Worm (Caenorhabditis elegans) whole organism, L1 larva: ENCODE data around the gene C34B4.5.
A peak's percentile ranks its signal among the peaks of the same experiment; 100 is the strongest.

Source experiments
- C16A3.4 ChIP-seq: fragments of 150-350 bp; optimal IDR thresholded peaks from 2 replicates; lab custom pipeline; 2014; ENCODE audit warnings: missing biosample characterization, missing genetic modification characterization
- C34B4.2 ChIP-seq: sonication (generic microtip); optimal IDR thresholded peaks from 2 replicates; lab custom pipeline; 2017; ENCODE audit warnings: mild to moderate bottlenecking, missing genetic modification characterization, missing compliant biosample characterization
- Y116A8C.19 ChIP-seq: sonication (generic microtip); optimal IDR thresholded peaks from 2 replicates; lab custom pipeline; 2016; ENCODE audit warnings: missing compliant biosample characterization, missing genetic modification characterization, borderline replicate concordance
- alr-1 ChIP-seq: fragments of 200-800 bp; sonication (Bioruptor generic); optimal IDR thresholded peaks from 2 replicates; lab custom pipeline; 2018; ENCODE audit warnings: borderline replicate concordance, mild to moderate bottlenecking, missing genetic modification characterization, missing compliant biosample characterization
- ceh-8 ChIP-seq: fragments of 200-800 bp; sonication (Bioruptor generic); optimal IDR thresholded peaks from 2 replicates; lab custom pipeline; 2018; ENCODE audit warnings: mild to moderate bottlenecking, missing genetic modification characterization, moderate library complexity, missing compliant biosample characterization
- ceh-82 ChIP-seq, 3 experiments: fragments of 150-350 bp in 1 of 3; sonication (generic microtip) in 2 of 3; optimal IDR thresholded peaks; 2 replicates each; lab custom pipeline; 2014 to 2017; ENCODE audit warnings: missing biosample characterization in 3 of 3, missing genetic modification characterization in 3 of 3
- ces-1 ChIP-seq: fragments of 150-350 bp; optimal IDR thresholded peaks from 2 replicates; lab custom pipeline; 2014; ENCODE audit warnings: missing biosample characterization, missing genetic modification reagents, missing genetic modification characterization
- dpl-1 ChIP-seq, 3 experiments: fragments of 150-350 bp in 2 of 3; sonication (generic microtip) in 1 of 3; optimal IDR thresholded peaks; 2 replicates each; lab custom pipeline; 2014 to 2017; ENCODE audit warnings: missing biosample characterization in 3 of 3, missing genetic modification characterization in 3 of 3, missing genetic modification reagents in 3 of 3
- dsc-1 ChIP-seq: sonication (generic microtip); optimal IDR thresholded peaks from 2 replicates; lab custom pipeline; 2016; ENCODE audit warnings: mild to moderate bottlenecking, missing genetic modification characterization, missing compliant biosample characterization
- efl-1 ChIP-seq, 4 experiments: fragments of 150-350 bp; optimal IDR thresholded peaks in 3 of 4; peaks in 1 of 4; 1 replicate in 1 of 4; 2 replicates in 3 of 4; lab custom pipeline; 2014; ENCODE audit warnings: missing biosample characterization in 2 of 4, missing genetic modification characterization in 2 of 4, missing genetic modification reagents in 2 of 4
- egl-27 ChIP-seq, 2 experiments: fragments of 150-350 bp in 1 of 2; sonication (generic microtip); optimal IDR thresholded peaks; 3 replicates each; lab custom pipeline; 2017 to 2018; ENCODE audit warnings: missing biosample characterization in 2 of 2, missing genetic modification characterization in 2 of 2, missing genetic modification reagents in 2 of 2
- elt-2 ChIP-seq: sonication (generic microtip); optimal IDR thresholded peaks from 2 replicates; lab custom pipeline; 2016; ENCODE audit warnings: missing genetic modification characterization, mild to moderate bottlenecking, inconsistent platforms, missing compliant biosample characterization, missing genetic modification reagents
- elt-3 ChIP-seq, 6 experiments: fragments of 150-350 bp in 1 of 6; sonication (generic microtip); optimal IDR thresholded peaks; 2 replicates each; lab custom pipeline; 2017 to 2018; ENCODE audit warnings: missing biosample characterization in 6 of 6, missing genetic modification characterization in 6 of 6, inconsistent platforms in 1 of 6
- ets-5 ChIP-seq: fragments of 200-800 bp; sonication (Bioruptor generic); IDR thresholded peaks from 2 replicates; pipeline ENCODE4 v1.3.6; 2022; ENCODE audit warnings: missing genetic modification characterization, missing compliant biosample characterization
- fkh-8 ChIP-seq: sonication (generic microtip); optimal IDR thresholded peaks from 2 replicates; lab custom pipeline; 2016; ENCODE audit warnings: mild to moderate bottlenecking, missing genetic modification characterization, missing compliant biosample characterization
- grh-1 ChIP-seq: fragments of 200-800 bp; sonication (Bioruptor generic); IDR thresholded peaks from 2 replicates; pipeline ENCODE4 v1.3.6; 2022; ENCODE audit warnings: missing genetic modification reagents, missing genetic modification characterization, missing compliant biosample characterization
- hlh-17 ChIP-seq: fragments of 200-800 bp; sonication (Bioruptor generic); optimal IDR thresholded peaks from 2 replicates; lab custom pipeline; 2018; ENCODE audit warnings: missing genetic modification characterization, mild to moderate bottlenecking, missing compliant biosample characterization, moderate library complexity, borderline replicate concordance
- hlh-4 ChIP-seq: sonication (generic microtip); optimal IDR thresholded peaks from 2 replicates; lab custom pipeline; 2016; ENCODE audit warnings: mild to moderate bottlenecking, missing genetic modification characterization, missing compliant biosample characterization
- isw-1 ChIP-seq: fragments of 200-800 bp; sonication (Bioruptor generic); IDR thresholded peaks from 2 replicates; pipeline ENCODE4 v1.3.6; 2022; ENCODE audit warnings: missing genetic modification characterization, missing compliant biosample characterization
- jun-1 ChIP-seq: fragments of 150-350 bp; optimal IDR thresholded peaks from 2 replicates; lab custom pipeline; 2014; ENCODE audit warnings: missing biosample characterization, missing genetic modification reagents, missing genetic modification characterization
- lin-13 ChIP-seq: fragments of 150-350 bp; optimal IDR thresholded peaks from 2 replicates; lab custom pipeline; 2014; ENCODE audit warnings: missing biosample characterization, missing genetic modification reagents, missing genetic modification characterization
- lin-35 ChIP-seq, 2 experiments: fragments of 150-350 bp; optimal IDR thresholded peaks; 2 replicates each; lab custom pipeline; 2014; ENCODE audit warnings: missing biosample characterization in 2 of 2, missing genetic modification characterization in 2 of 2, missing genetic modification reagents in 2 of 2
- lin-39 ChIP-seq: fragments of 150-350 bp; optimal IDR thresholded peaks from 2 replicates; lab custom pipeline; 2014; ENCODE audit warnings: missing biosample characterization, missing genetic modification reagents, missing genetic modification characterization
- lsy-2 ChIP-seq, 2 experiments: fragments of 150-350 bp; optimal IDR thresholded peaks; 2 replicates each; lab custom pipeline; 2014; ENCODE audit warnings: missing biosample characterization in 2 of 2, missing genetic modification characterization in 2 of 2
- mef-2 ChIP-seq: fragments of 150-350 bp; optimal IDR thresholded peaks from 2 replicates; lab custom pipeline; 2014; ENCODE audit warnings: missing biosample characterization, missing genetic modification characterization
- mep-1 ChIP-seq: fragments of 150-350 bp; optimal IDR thresholded peaks from 2 replicates; lab custom pipeline; 2014; ENCODE audit warnings: missing biosample characterization, missing genetic modification characterization
- nhr-20 ChIP-seq: sonication (generic microtip); optimal IDR thresholded peaks from 2 replicates; lab custom pipeline; 2016; ENCODE audit warnings: mild to moderate bottlenecking, missing genetic modification characterization, missing compliant biosample characterization
- nhr-237 ChIP-seq: fragments of 150-350 bp; optimal IDR thresholded peaks from 2 replicates; lab custom pipeline; 2014; ENCODE audit warnings: missing biosample characterization, missing genetic modification characterization
- nhr-77 ChIP-seq: fragments of 150-350 bp; optimal IDR thresholded peaks from 2 replicates; lab custom pipeline; 2014; ENCODE audit warnings: missing biosample characterization, missing genetic modification characterization
- nhr-85 ChIP-seq: sonication (generic microtip); peaks from one replicate; lab custom pipeline; 2016; ENCODE audit warnings: missing genetic modification characterization, inconsistent platforms, missing compliant biosample characterization
- nhr-90 ChIP-seq: sonication (generic microtip); optimal IDR thresholded peaks from 2 replicates; lab custom pipeline; 2016; ENCODE audit warnings: mild to moderate bottlenecking, missing genetic modification characterization, missing compliant biosample characterization; ENCODE audit not compliant: poor library complexity
- pag-3 ChIP-seq: sonication (generic microtip); optimal IDR thresholded peaks from 2 replicates; lab custom pipeline; 2017; ENCODE audit warnings: missing genetic modification characterization, mild to moderate bottlenecking, missing compliant biosample characterization, antibody characterized with exemption, borderline replicate concordance; ENCODE audit not compliant: insufficient read depth
- pax-3 ChIP-seq: fragments of 200-800 bp; sonication (Bioruptor generic); optimal IDR thresholded peaks from 2 replicates; lab custom pipeline; 2018; ENCODE audit warnings: mild to moderate bottlenecking, missing genetic modification characterization, moderate library complexity, missing compliant biosample characterization
- rnt-1 ChIP-seq: sonication (generic microtip); optimal IDR thresholded peaks from 2 replicates; lab custom pipeline; 2016; ENCODE audit warnings: mild to moderate bottlenecking, missing genetic modification characterization, moderate library complexity, missing compliant biosample characterization
- skn-1 ChIP-seq: fragments of 150-350 bp; optimal IDR thresholded peaks from 2 replicates; lab custom pipeline; 2014; ENCODE audit warnings: missing biosample characterization, missing genetic modification characterization
- snpc-4 ChIP-seq: fragments of 150-350 bp; optimal IDR thresholded peaks from 2 replicates; lab custom pipeline; 2014; ENCODE audit warnings: missing biosample characterization, missing genetic modification characterization
- snu-23 ChIP-seq: sonication (generic microtip); optimal IDR thresholded peaks from 2 replicates; lab custom pipeline; 2016; ENCODE audit warnings: missing genetic modification characterization, missing compliant biosample characterization
- sox-4 ChIP-seq: sonication (generic microtip); optimal IDR thresholded peaks from 2 replicates; lab custom pipeline; 2016; ENCODE audit warnings: missing genetic modification characterization, missing compliant biosample characterization
- tbx-2 ChIP-seq: sonication (generic microtip); optimal IDR thresholded peaks from 2 replicates; lab custom pipeline; 2016; ENCODE audit warnings: missing genetic modification characterization, missing compliant biosample characterization
- unc-130 ChIP-seq: fragments of 150-350 bp; optimal IDR thresholded peaks from 2 replicates; lab custom pipeline; 2017; ENCODE audit warnings: missing biosample characterization, missing genetic modification characterization, inconsistent platforms
- unc-30 ChIP-seq: sonication (generic microtip); optimal IDR thresholded peaks from 2 replicates; lab custom pipeline; 2017; ENCODE audit warnings: missing biosample characterization, missing genetic modification characterization
- unc-62 ChIP-seq: fragments of 150-350 bp; optimal IDR thresholded peaks from 2 replicates; lab custom pipeline; 2014; ENCODE audit warnings: missing biosample characterization, missing genetic modification reagents, missing genetic modification characterization
- unc-98 ChIP-seq: fragments of 200-800 bp; sonication (Bioruptor generic); IDR thresholded peaks from 2 replicates; pipeline ENCODE4 v1.3.6; 2022; ENCODE audit warnings: missing genetic modification characterization, missing compliant biosample characterization
- vab-15 ChIP-seq: sonication (generic microtip); optimal IDR thresholded peaks from 2 replicates; lab custom pipeline; 2017; ENCODE audit warnings: missing genotype, mild to moderate bottlenecking, missing genetic modification characterization, missing compliant biosample characterization
- xbp-1 ChIP-seq: sonication (generic microtip); optimal IDR thresholded peaks from 2 replicates; lab custom pipeline; 2016; ENCODE audit warnings: missing genetic modification characterization, missing compliant biosample characterization
- ztf-4 ChIP-seq: fragments of 150-350 bp; optimal IDR thresholded peaks from 2 replicates; lab custom pipeline; 2014; ENCODE audit warnings: missing biosample characterization, missing genetic modification characterization

C34B4.5 gene

ce11 chrV:13081197-13081747, 14.5 kb upstream of the C34B4.5 start (continued):
- TF ChIP-seq C34B4.2 (tag; lab: Kevin White, UChicago) (no peak), skn-1 (tag; lab: Kevin White, UChicago) (no peak), hlh-4 (tag; lab: Kevin White, UChicago) (no peak), nhr-77 (tag; lab: Kevin White, UChicago) (peak; percentile 36), vab-15 (tag; lab: Kevin White, UChicago) (peak; percentile 74), mep-1 (peak; percentile 75), C16A3.4 (peak; percentile 3), elt-3 (tag; optimal IDR thresholded peaks at IDR 0.05; lab: Kevin White, UChicago) (peak in 5 of 6 experiments; percentile 86 to 100 (median 96)), xbp-1 (tag; lab: Kevin White, UChicago) (peak; percentile 36), hlh-17 (GFP tag; lab: Kevin White, UChicago) (no peak), pag-3 (tag; lab: Kevin White, UChicago) (peak; percentile 60), grh-1 (peak; percentile 100), ceh-8 (no peak), sox-4 (tag; lab: Kevin White, UChicago) (no peak), egl-27 (tag; optimal IDR thresholded peaks at IDR 0.05; lab: Kevin White, UChicago) (peak; percentile 53 to 65), nhr-85 (tag; lab: Kevin White, UChicago) (peak; percentile 100), jun-1 (tag; lab: Kevin White, UChicago) (no peak), lin-35 (GFP tag; optimal IDR thresholded peaks at IDR 0.05; lab: Kevin White, UChicago) (peak; percentile 5 to 71), fkh-8 (no peak), unc-62 (GFP tag; lab: Kevin White, UChicago) (peak; percentile 24), efl-1 (optimal IDR thresholded peaks at IDR 0.05; lab: Kevin White, UChicago) (peak in 1 of 2 experiments; percentile 26), efl-1 (GFP tag; optimal IDR thresholded peaks at IDR 0.05 in 1 of 2; lab: Kevin White, UChicago) (peak in 1 of 2 experiments; percentile 89), Y116A8C.19 (no peak)
- TF ChIP-seq, all 84 proteins: peak for 37

DNA sequence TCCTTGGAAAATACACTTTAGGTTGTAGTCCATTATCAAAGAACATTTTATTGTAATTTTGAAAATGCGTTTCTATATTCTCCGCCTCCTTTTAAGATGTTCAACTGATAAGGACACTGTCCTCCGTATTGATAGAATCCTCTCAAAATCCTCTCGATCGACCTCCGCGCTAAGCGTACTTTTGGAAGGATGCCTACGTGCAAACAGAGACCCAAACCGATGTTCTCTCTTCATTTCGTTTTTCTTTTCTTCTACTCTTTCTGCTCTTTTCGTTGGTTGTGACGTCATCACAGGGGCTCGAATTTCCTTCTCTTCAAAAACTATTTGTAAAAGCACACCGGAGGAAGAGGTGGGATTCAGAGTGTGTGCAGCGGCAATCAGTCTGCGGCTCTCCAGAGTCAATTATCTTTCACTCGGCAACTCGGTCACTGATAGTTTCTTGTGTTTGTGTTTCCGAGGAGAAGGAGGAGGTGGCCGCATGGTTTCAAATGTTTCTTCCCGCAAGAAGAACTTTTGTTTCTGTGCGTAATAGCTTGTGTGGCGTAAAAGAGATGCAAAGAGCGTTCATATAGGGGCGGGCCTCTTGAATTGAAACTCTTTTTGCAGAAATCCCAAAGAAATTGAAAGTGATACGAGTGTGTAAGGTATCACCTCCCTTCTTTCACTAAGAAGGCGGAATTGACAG, 13.2 kb upstream of the C34B4.5 start, which contains the start of gene C34B4.2:
C34B4.2 (plus strand) TSS at position 614 of the 685 bp plus-strand sequence.
- no peak for TF ChIP-seq snpc-4 (tag; lab: Kevin White, UChicago)
- TF ChIP-seq nhr-85 (tag; lab: Kevin White, UChicago) = peak; percentile 66
- TF ChIP-seq dsc-1 (tag; lab: Kevin White, UChicago) = peak; percentile 32
- no peak for TF ChIP-seq nhr-237 (tag; lab: Kevin White, UChicago)
- peak; percentile 35 for TF ChIP-seq C16A3.4
- TF ChIP-seq rnt-1 (tag; lab: Kevin White, UChicago) = peak; percentile 85
- peak; percentile 83 for TF ChIP-seq nhr-20 (tag; lab: Kevin White, UChicago)
- no peak for TF ChIP-seq ets-5 (GFP tag; lab: Robert Waterston, UW)
- no peak for TF ChIP-seq grh-1
- TF ChIP-seq ztf-4 = peak; percentile 67
- TF ChIP-seq unc-30 = no peak
- TF ChIP-seq elt-2 (tag; lab: Kevin White, UChicago) = peak; percentile 76
- peak; percentile 81 to 84 for TF ChIP-seq egl-27 (tag; optimal IDR thresholded peaks at IDR 0.05; lab: Kevin White, UChicago)
- no peak for TF ChIP-seq alr-1 (tag; lab: Kevin White, UChicago)
- TF ChIP-seq lin-39 (tag; lab: Kevin White, UChicago) = peak; percentile 71
- TF ChIP-seq isw-1 = no peak
- TF ChIP-seq fkh-8 = peak; percentile 8
- TF ChIP-seq mep-1 = peak; percentile 68
- TF ChIP-seq lin-35 (GFP tag; optimal IDR thresholded peaks at IDR 0.05; lab: Kevin White, UChicago) = peak; percentile 33 to 34
- peak; percentile 68 for TF ChIP-seq snu-23 (GFP tag; lab: Kevin White, UChicago)
- TF ChIP-seq mef-2 (tag; lab: Kevin White, UChicago) = peak; percentile 22
- peak; percentile 24 to 68 for TF ChIP-seq lsy-2 (tag; optimal IDR thresholded peaks at IDR 0.05; lab: Kevin White, UChicago)
- TF ChIP-seq unc-130 (tag; lab: Kevin White, UChicago) = peak; percentile 39
- peak; percentile 87 for TF ChIP-seq tbx-2
- peak in 1 of 3 experiments; percentile 24 for TF ChIP-seq ceh-82 (tag; optimal IDR thresholded peaks at IDR 0.05; lab: Kevin White, UChicago)
- TF ChIP-seq elt-3 (tag; optimal IDR thresholded peaks at IDR 0.05; lab: Kevin White, UChicago) = peak in 2 of 6 experiments; percentile 8 to 38
- TF ChIP-seq efl-1 (optimal IDR thresholded peaks at IDR 0.05; lab: Kevin White, UChicago) = peak; percentile 29 to 55
- TF ChIP-seq efl-1 (GFP tag; optimal IDR thresholded peaks at IDR 0.05 in 1 of 2; lab: Kevin White, UChicago) = peak in 1 of 2 experiments; percentile 48
- no peak for TF ChIP-seq ces-1
- TF ChIP-seq unc-98 (GFP tag; lab: Robert Waterston, UW) = peak; percentile 14; the same call in 1 of the 2 replicates
- TF ChIP-seq dpl-1 (GFP tag; optimal IDR thresholded peaks at IDR 0.05; lab: Kevin White, UChicago) = peak in 2 of 3 experiments; percentile 7 to 45
- peak; percentile 49 for TF ChIP-seq lin-13
- TF ChIP-seq xbp-1 (tag; lab: Kevin White, UChicago) = peak; percentile 37
- TF ChIP-seq nhr-90 (tag; lab: Kevin White, UChicago) = peak; percentile 59
- TF ChIP-seq pax-3 (tag; lab: Kevin White, UChicago) = peak; percentile 84
